Fruit fly (Drosophila melanogaster): ENCODE results near the gene ovo.

dm6 chrX:5052994-5053393 lies 4.9 kb downstream of the ovo start:
- TF ChIP-seq CG10348 (GFP tag; IDR thresholded peaks at IDR 0.05) = no peak
- peak; percentile 41; the same call in 1 of the 3 replicates for TF ChIP-seq fd96Ca (GFP tag; IDR thresholded peaks at IDR 0.05)
- TF ChIP-seq rn (GFP tag; IDR thresholded peaks at IDR 0.05) = no peak
- peak; percentile 80 for TF ChIP-seq CG12605 (GFP tag; IDR thresholded peaks at IDR 0.05)
- TF ChIP-seq Snoo (tag; optimal IDR thresholded peaks at IDR 0.05) = peak; percentile 59
- TF ChIP-seq CG34367 (tag; optimal IDR thresholded peaks at IDR 0.05) = peak; percentile 90
- TF ChIP-seq Pif1B (GFP tag; optimal IDR thresholded peaks at IDR 0.05) = peak; percentile 64
- TF ChIP-seq CG8301 (tag; optimal IDR thresholded peaks at IDR 0.05) = peak; percentile 55
- TF ChIP-seq CG32121 (GFP tag; IDR thresholded peaks at IDR 0.05) = no peak
- TF ChIP-seq CG13204 (GFP tag; optimal IDR thresholded peaks at IDR 0.05) = peak; percentile 91

All from whole organism, pupa.